Fruit fly (Drosophila melanogaster) whole organism, embryonic: ENCODE measurements around the gene CG6652.

Source experiments
- Antp ChIP-seq: fragments of 200-800 bp; sonication (Bioruptor generic); optimal IDR thresholded peaks from 3 replicates; lab custom pipeline; 2016; ENCODE audit warnings: missing biosample characterization, missing genetic modification characterization
- Atf6 ChIP-seq: fragments of 200-800 bp; sonication (Bioruptor generic); IDR thresholded peaks from 2 replicates; pipeline ENCODE4 v1.3.6; 2022; ENCODE audit warnings: missing biosample characterization, missing genetic modification characterization
- Bdp1 ChIP-seq: fragments of 200-800 bp; sonication (Bioruptor generic); optimal IDR thresholded peaks from 3 replicates; lab custom pipeline; 2016; ENCODE audit warnings: missing biosample characterization, missing genetic modification characterization
- CG11247 ChIP-seq: fragments of 200-800 bp; sonication (Bioruptor generic); IDR thresholded peaks from 2 replicates; pipeline ENCODE4 v1.3.6; 2022; ENCODE audit warnings: missing biosample characterization, missing genetic modification characterization
- CG11456 ChIP-seq: fragments of 200-800 bp; sonication (Bioruptor generic); IDR thresholded peaks from 3 replicates; pipeline ENCODE4 v1.3.6; 2022; ENCODE audit warnings: missing biosample characterization, missing genetic modification characterization
- CG11695 ChIP-seq: fragments of 200-800 bp; sonication (Bioruptor generic); IDR thresholded peaks from 3 replicates; pipeline ENCODE4 v1.3.6; 2022; ENCODE audit warnings: missing biosample characterization, missing genetic modification characterization
- CG11696 ChIP-seq: fragments of 200-800 bp; sonication (Bioruptor generic); IDR thresholded peaks from 2 replicates; pipeline ENCODE4 v1.3.6; 2022; ENCODE audit warnings: missing biosample characterization, missing genetic modification characterization
- CG14860 ChIP-seq: fragments of 200-800 bp; sonication (Bioruptor generic); IDR thresholded peaks from 3 replicates; pipeline ENCODE4 v1.3.6; 2022; ENCODE audit warnings: missing biosample characterization, missing genetic modification characterization; ENCODE audit not compliant: partially characterized antibody
- CG1529 ChIP-seq: fragments of 200-800 bp; sonication (Bioruptor generic); optimal IDR thresholded peaks from 3 replicates; lab custom pipeline; 2018; ENCODE audit warnings: missing biosample characterization, missing genetic modification characterization
- CG15514 ChIP-seq: fragments of 200-800 bp; sonication (Bioruptor generic); optimal IDR thresholded peaks from 3 replicates; lab custom pipeline; 2017; ENCODE audit warnings: missing biosample characterization, missing genetic modification characterization, mild to moderate bottlenecking, moderate library complexity, missing genetic modification reagents
- CG1602 ChIP-seq: fragments of 200-800 bp; sonication (Bioruptor generic); optimal IDR thresholded peaks from 3 replicates; lab custom pipeline; 2016; ENCODE audit warnings: missing biosample characterization, missing genetic modification characterization
- CG1647 ChIP-seq: fragments of 200-800 bp; sonication (Bioruptor generic); optimal IDR thresholded peaks from 3 replicates; lab custom pipeline; 2016; ENCODE audit warnings: missing biosample characterization, missing genetic modification characterization
- CG18011 ChIP-seq: fragments of 200-800 bp; sonication (Bioruptor generic); optimal IDR thresholded peaks from 2 replicates; lab custom pipeline; 2017; ENCODE audit warnings: missing biosample characterization, missing genetic modification characterization, mild to moderate bottlenecking, moderate library complexity, missing genotype
- CG2202 ChIP-seq: fragments of 200-800 bp; sonication (Bioruptor generic); optimal IDR thresholded peaks from 2 replicates; lab custom pipeline; 2018; ENCODE audit warnings: missing biosample characterization, mild to moderate bottlenecking, missing genetic modification characterization
- CG31224 ChIP-seq: fragments of 200-800 bp; sonication (Bioruptor generic); IDR thresholded peaks from 2 replicates; pipeline ENCODE4 v1.3.6; 2022; ENCODE audit warnings: missing biosample characterization, missing genetic modification characterization
- CG32532 ChIP-seq: fragments of 200-800 bp; sonication (Bioruptor generic); IDR thresholded peaks from 2 replicates; pipeline ENCODE4 v1.3.6; 2022; ENCODE audit warnings: missing biosample characterization, missing genetic modification characterization
- CG4424 ChIP-seq: fragments of 200-800 bp; sonication (Bioruptor generic); optimal IDR thresholded peaks from 3 replicates; lab custom pipeline; 2016; ENCODE audit warnings: missing biosample characterization, missing genetic modification characterization
- CG4707 ChIP-seq: fragments of 200-800 bp; sonication (Bioruptor generic); optimal IDR thresholded peaks from 2 replicates; lab custom pipeline; 2018; ENCODE audit warnings: missing biosample characterization, mild to moderate bottlenecking, missing genetic modification characterization, moderate library complexity
- CTCF ChIP-seq: fragments of 200-800 bp; sonication (Bioruptor generic); optimal IDR thresholded peaks from 2 replicates; lab custom pipeline; 2017; ENCODE audit warnings: missing biosample characterization, mild to moderate bottlenecking, missing genetic modification characterization, moderate library complexity
- Dek ChIP-seq: fragments of 200-800 bp; sonication (Bioruptor generic); optimal IDR thresholded peaks from 3 replicates; lab custom pipeline; 2019; ENCODE audit warnings: missing biosample characterization, mild to moderate bottlenecking, missing genetic modification characterization, moderate library complexity
- E2f2 ChIP-seq: fragments of 200-800 bp; sonication (Bioruptor generic); IDR thresholded peaks from 2 replicates; pipeline ENCODE4 v1.3.6; 2022; ENCODE audit warnings: missing biosample characterization, missing genetic modification characterization
- GATAe ChIP-seq: fragments of 200-800 bp; sonication (Bioruptor generic); conservative IDR thresholded peaks from 2 replicates; pipeline ENCODE4 v1.3.6; 2022; ENCODE audit warnings: missing biosample characterization, missing genetic modification characterization
- Hr78 ChIP-seq, 2 experiments: fragments of 200-800 bp in 1 of 2; fragments of >200 bp in 1 of 2; sonication (Bioruptor generic) in 1 of 2; optimal IDR thresholded peaks; 2 replicates each; lab custom pipeline; 2017 to 2019; ENCODE audit warnings: missing biosample characterization in 2 of 2, missing genetic modification characterization in 2 of 2, mild to moderate bottlenecking in 1 of 2, moderate library complexity in 1 of 2
- Jarid2 ChIP-seq: fragments of 200-800 bp; sonication (Bioruptor generic); optimal IDR thresholded peaks from 3 replicates; lab custom pipeline; 2017; ENCODE audit warnings: mild to moderate bottlenecking, missing biosample characterization, missing genetic modification reagents, missing genetic modification characterization
- Med ChIP-seq: fragments of 200-800 bp; sonication (Bioruptor generic); peaks from one replicate; lab custom pipeline; 2016; ENCODE audit warnings: missing biosample characterization, missing genetic modification characterization, mild to moderate bottlenecking, inconsistent platforms, moderate library complexity
- Pdp1 ChIP-seq, 2 experiments: fragments of 200-800 bp; sonication (Bioruptor generic); optimal IDR thresholded peaks; 3 replicates each; lab custom pipeline; 2016; ENCODE audit warnings: missing biosample characterization in 2 of 2, missing genetic modification characterization in 2 of 2, mild to moderate bottlenecking in 1 of 2, moderate library complexity in 1 of 2
- bab2 ChIP-seq: fragments of 200-800 bp; sonication (Bioruptor generic); optimal IDR thresholded peaks from 2 replicates; lab custom pipeline; 2016; ENCODE audit warnings: missing biosample characterization, missing genetic modification characterization
- chif ChIP-seq, 2 experiments: fragments of 200-800 bp; sonication (Bioruptor generic); optimal IDR thresholded peaks; 3 replicates each; lab custom pipeline; 2016; ENCODE audit warnings: missing biosample characterization in 2 of 2, missing genetic modification characterization in 2 of 2
- chinmo ChIP-seq: fragments of 200-800 bp; sonication (Bioruptor generic); IDR thresholded peaks from 4 replicates; pipeline ENCODE4 v1.3.6; 2022; ENCODE audit warnings: missing biosample characterization, missing genetic modification characterization; ENCODE audit not compliant: partially characterized antibody
- crol ChIP-seq: fragments of 200-800 bp; sonication (Bioruptor generic); IDR thresholded peaks from 2 replicates; pipeline ENCODE4 v1.3.6; 2022; ENCODE audit warnings: missing biosample characterization, missing genetic modification characterization
- cwo ChIP-seq: fragments of 200-800 bp; sonication (Bioruptor generic); optimal IDR thresholded peaks from 3 replicates; lab custom pipeline; 2017; ENCODE audit warnings: missing biosample characterization, missing genetic modification characterization, mild to moderate bottlenecking, moderate library complexity, missing genetic modification reagents
- emc ChIP-seq: fragments of 200-800 bp; sonication (Bioruptor generic); optimal IDR thresholded peaks from 2 replicates; lab custom pipeline; 2016; ENCODE audit warnings: missing biosample characterization, missing genetic modification characterization
- ftz-f1 ChIP-seq: fragments of 200-800 bp; sonication (Bioruptor generic); optimal IDR thresholded peaks from 2 replicates; lab custom pipeline; 2016; ENCODE audit warnings: missing biosample characterization, missing genetic modification characterization
- gce ChIP-seq: fragments of 200-800 bp; sonication (Bioruptor generic); IDR thresholded peaks from 3 replicates; pipeline ENCODE4 v1.3.6; 2022; ENCODE audit warnings: missing biosample characterization, missing genetic modification characterization
- gfzf ChIP-seq: fragments of 200-800 bp; sonication (Bioruptor generic); optimal IDR thresholded peaks from 2 replicates; lab custom pipeline; 2016; ENCODE audit warnings: missing biosample characterization, mild to moderate bottlenecking, missing genetic modification characterization, moderate library complexity
- gsb-n ChIP-seq: fragments of 200-800 bp; sonication (Bioruptor generic); optimal IDR thresholded peaks from 3 replicates; lab custom pipeline; 2018; ENCODE audit warnings: missing biosample characterization, mild to moderate bottlenecking, missing genetic modification characterization
- jumu ChIP-seq: fragments of 200-800 bp; sonication (Bioruptor generic); optimal IDR thresholded peaks from 3 replicates; lab custom pipeline; 2016; ENCODE audit warnings: missing biosample characterization, missing genetic modification characterization
- mirr ChIP-seq: fragments of 200-800 bp; sonication (Bioruptor generic); optimal IDR thresholded peaks from 3 replicates; lab custom pipeline; 2018; ENCODE audit warnings: missing biosample characterization, mild to moderate bottlenecking, missing genetic modification characterization
- nom ChIP-seq: fragments of 200-800 bp; sonication (Bioruptor generic); optimal IDR thresholded peaks from 2 replicates; lab custom pipeline; 2017; ENCODE audit warnings: missing biosample characterization, missing genetic modification characterization, mild to moderate bottlenecking, moderate library complexity, missing genetic modification reagents
- p53 ChIP-seq: fragments of 200-800 bp; sonication (Bioruptor generic); optimal IDR thresholded peaks from 2 replicates; lab custom pipeline; 2016; ENCODE audit warnings: missing biosample characterization, missing genetic modification characterization
- sens ChIP-seq: fragments of 200-800 bp; sonication (Bioruptor generic); peaks from one replicate; lab custom pipeline; 2016; ENCODE audit warnings: missing biosample characterization, missing genetic modification characterization
- sug ChIP-seq: fragments of 200-800 bp; optimal IDR thresholded peaks from 2 replicates; lab custom pipeline; 2019; ENCODE audit warnings: missing biosample characterization, mild to moderate bottlenecking, missing genetic modification characterization, moderate library complexity
- vnd ChIP-seq: fragments of 200-800 bp; sonication (Bioruptor generic); IDR thresholded peaks from 3 replicates; pipeline ENCODE4 v1.3.6; 2022; ENCODE audit warnings: missing biosample characterization, missing genetic modification characterization; ENCODE audit not compliant: partially characterized antibody

CG6652 gene

dm6 chr3L:17001055-17001454 lies 21.6 kb downstream of the CG6652 start (continued):
- TF ChIP-seq gsb-n (tag; lab: Kevin White, UChicago), result no peak
- TF ChIP-seq chif (GFP tag; optimal IDR thresholded peaks at IDR 0.05; lab: Kevin White, UChicago), result no peak
- no peak for TF ChIP-seq CG1529 (GFP tag; lab: Kevin White, UChicago)
- no peak for TF ChIP-seq E2f2 (GFP tag; lab: Robert Waterston, UW)
- TF ChIP-seq CG11696 (GFP tag; lab: Robert Waterston, UW), result no peak
- TF ChIP-seq CG11456, result 0 out of 3 replicates have a peak, but pooled peaks have one; percentile 11
- TF ChIP-seq CG4424 (GFP tag; lab: Kevin White, UChicago), result no peak
- TF ChIP-seq CG4707, result no peak
- peak; percentile 12 for TF ChIP-seq nom (GFP tag; lab: Kevin White, UChicago)
- no peak for TF ChIP-seq Med
- no peak for TF ChIP-seq Antp (GFP tag; lab: Kevin White, UChicago)
- no peak for TF ChIP-seq Jarid2 (GFP tag; lab: Kevin White, UChicago)
- no peak for TF ChIP-seq bab2 (GFP tag; lab: Kevin White, UChicago)
- TF ChIP-seq CG15514 (GFP tag; lab: Kevin White, UChicago), result no peak
- TF ChIP-seq CG1647 (GFP tag; lab: Kevin White, UChicago), result no peak
- no peak for TF ChIP-seq gfzf (GFP tag; lab: Kevin White, UChicago)
- no peak for TF ChIP-seq CG2202 (tag; lab: Kevin White, UChicago)
- no peak for TF ChIP-seq CG31224 (GFP tag; lab: Robert Waterston, UW)
- TF ChIP-seq ftz-f1, result no peak
- TF ChIP-seq GATAe, result peak; percentile 68; the same call in 1 of the 2 replicates
- TF ChIP-seq jumu (GFP tag; lab: Kevin White, UChicago), result no peak
- TF ChIP-seq CG1602 (GFP tag; lab: Kevin White, UChicago), result no peak
- no peak for TF ChIP-seq CG11695 (GFP tag; lab: Robert Waterston, UW)
- TF ChIP-seq gce (GFP tag; lab: Robert Waterston, UW), result 0 out of 3 replicates have a peak, but pooled peaks have one; percentile 25
- TF ChIP-seq chinmo (GFP tag; lab: Robert Waterston, UW), result peak; percentile 73; the same call in 1 of the 4 replicates
- no peak for TF ChIP-seq p53 (GFP tag; lab: Kevin White, UChicago)
- TF ChIP-seq Atf6 (GFP tag; lab: Robert Waterston, UW), result peak; percentile 54
- no peak for TF ChIP-seq emc (GFP tag; lab: Kevin White, UChicago)
- TF ChIP-seq crol (GFP tag; lab: Robert Waterston, UW), result peak; percentile 57
- no peak for TF ChIP-seq CTCF (GFP tag; lab: Kevin White, UChicago)
- peak; percentile 32; the same call in 1 of the 3 replicates for TF ChIP-seq vnd (GFP tag; lab: Robert Waterston, UW)
- no peak for TF ChIP-seq Dek
- TF ChIP-seq Hr78 (GFP tag; optimal IDR thresholded peaks at IDR 0.05; lab: Kevin White, UChicago), result no peak
- TF ChIP-seq CG18011, result no peak
- TF ChIP-seq Bdp1, result no peak

dm6 chr3L:17000289-17000688 lies 22.4 kb downstream of the CG6652 start:
- TF ChIP-seq sens (peak; percentile 45), cwo (peak; percentile 92), mirr (GFP tag; lab: Kevin White, UChicago) (peak; percentile 39), CG11247 (GFP tag; lab: Robert Waterston, UW) (no peak), CG14860 (no peak), Hr78 (GFP tag; optimal IDR thresholded peaks at IDR 0.05; lab: Kevin White, UChicago) (peak in 1 of 2 experiments; percentile 64), Med (peak; percentile 54), Pdp1 (GFP tag; optimal IDR thresholded peaks at IDR 0.05; lab: Kevin White, UChicago) (no peak), nom (GFP tag; lab: Kevin White, UChicago) (peak; percentile 72), sug (tag; lab: Kevin White, UChicago) (peak; percentile 79), CG32532 (GFP tag; lab: Robert Waterston, UW) (peak; percentile 49; the same call in 1 of the 2 replicates), chinmo (GFP tag; lab: Robert Waterston, UW) (0 out of 4 replicates have a peak, but pooled peaks have one; percentile 44), ftz-f1 (peak; percentile 0)
